Worm (Caenorhabditis elegans) whole organism, early embryonic: ENCODE results near the gene pho-11.

Source experiments
- B0310.2 ChIP-seq: sonication (generic microtip); optimal IDR thresholded peaks from 2 replicates; lab custom pipeline; 2016; ENCODE audit warnings: mild to moderate bottlenecking, missing genetic modification characterization, missing compliant biosample characterization
- ama-1 ChIP-seq: fragments of 150-350 bp; optimal IDR thresholded peaks from 2 replicates; lab custom pipeline; 2014

DNA sequence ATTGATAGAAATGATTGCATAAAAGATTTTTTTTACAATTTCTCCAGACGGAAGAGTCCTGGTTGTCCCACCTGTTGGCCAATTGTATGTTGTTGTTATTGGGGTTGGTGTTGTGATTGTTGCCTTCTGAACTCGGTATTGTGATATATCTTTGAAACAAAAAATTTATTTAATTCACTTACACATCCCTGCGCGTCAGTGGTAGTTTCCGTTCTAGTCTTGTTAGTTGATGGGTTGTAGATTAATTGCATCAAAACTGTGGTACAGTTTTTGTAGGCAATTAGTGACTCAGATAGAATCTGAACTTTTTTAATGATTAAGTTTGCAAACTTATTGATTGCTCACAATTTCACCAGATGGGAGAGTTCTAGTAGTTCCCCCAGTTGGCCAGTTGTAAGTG lies 27.2 kb upstream of the pho-11 start:
- TF ChIP-seq ama-1 (lab: Kevin White, UChicago) = no peak
- TF ChIP-seq B0310.2 (tag; lab: Kevin White, UChicago) = no peak
